Fruit fly (Drosophila melanogaster) whole organism, embryonic: ENCODE results near the gene CG31098.
A peak's percentile ranks its signal among the peaks of the same experiment; 100 is the strongest.

Source experiments
- CG10267 ChIP-seq: fragments of 200-800 bp; sonication (Bioruptor generic); optimal IDR thresholded peaks from 2 replicates; lab custom pipeline; 2018; ENCODE audit warnings: missing biosample characterization, mild to moderate bottlenecking, missing genetic modification characterization, moderate library complexity
- CG10979 ChIP-seq: fragments of 200-800 bp; sonication (Bioruptor generic); optimal IDR thresholded peaks from 2 replicates; lab custom pipeline; 2018; ENCODE audit warnings: missing biosample characterization, mild to moderate bottlenecking, missing genetic modification characterization, moderate library complexity
- CG12769 ChIP-seq: fragments of 200-800 bp; sonication (Bioruptor generic); optimal IDR thresholded peaks from 2 replicates; lab custom pipeline; 2019; ENCODE audit warnings: missing biosample characterization, mild to moderate bottlenecking, missing genetic modification characterization, moderate library complexity
- CG12942 ChIP-seq: fragments of 200-800 bp; sonication (Bioruptor generic); optimal IDR thresholded peaks from 3 replicates; lab custom pipeline; 2016; ENCODE audit warnings: missing biosample characterization, missing genetic modification characterization
- CG17328 ChIP-seq: fragments of 200-800 bp; sonication (Bioruptor generic); IDR thresholded peaks from 2 replicates; pipeline ENCODE4 v1.3.6; 2022; ENCODE audit warnings: missing biosample characterization, missing genetic modification characterization
- CG17568 ChIP-seq: fragments of 200-800 bp; sonication (Bioruptor generic); optimal IDR thresholded peaks from 2 replicates; lab custom pipeline; 2018; ENCODE audit warnings: missing biosample characterization, mild to moderate bottlenecking, missing genetic modification characterization, moderate library complexity
- CG17829 ChIP-seq: fragments of 200-800 bp; optimal IDR thresholded peaks from 2 replicates; lab custom pipeline; 2019; ENCODE audit warnings: missing biosample characterization, mild to moderate bottlenecking, missing genetic modification characterization, moderate library complexity
- CG31388 ChIP-seq: fragments of 200-800 bp; sonication (Bioruptor generic); optimal IDR thresholded peaks from 2 replicates; lab custom pipeline; 2016; ENCODE audit warnings: missing biosample characterization, missing genetic modification characterization
- CG3847 ChIP-seq: fragments of 200-800 bp; sonication (Bioruptor generic); IDR thresholded peaks from 2 replicates; pipeline ENCODE4 v1.3.6; 2022; ENCODE audit warnings: missing biosample characterization, missing genetic modification characterization
- CG43689 ChIP-seq: fragments of 200-800 bp; sonication (Bioruptor generic); IDR thresholded peaks from 2 replicates; pipeline ENCODE4 v1.3.6; 2022; ENCODE audit warnings: missing biosample characterization, missing genetic modification characterization
- CG6765 ChIP-seq: fragments of 200-800 bp; sonication (Bioruptor generic); optimal IDR thresholded peaks from 3 replicates; lab custom pipeline; 2017; ENCODE audit warnings: missing biosample characterization, mild to moderate bottlenecking, missing genetic modification characterization
- CG7987 ChIP-seq: fragments of 200-800 bp; sonication (Bioruptor generic); optimal IDR thresholded peaks from 2 replicates; lab custom pipeline; 2018; ENCODE audit warnings: missing biosample characterization, mild to moderate bottlenecking, missing genetic modification characterization, moderate library complexity
- CG8359 ChIP-seq: fragments of 200-800 bp; sonication (Bioruptor generic); optimal IDR thresholded peaks from 2 replicates; lab custom pipeline; 2017; ENCODE audit warnings: missing biosample characterization, mild to moderate bottlenecking, missing genetic modification characterization, borderline replicate concordance
- CG8765 ChIP-seq: fragments of 200-800 bp; sonication (Bioruptor generic); IDR thresholded peaks from 2 replicates; pipeline ENCODE4 v1.3.6; 2022; ENCODE audit warnings: missing biosample characterization, missing genetic modification characterization
- CG8924 ChIP-seq: fragments of 200-800 bp; optimal IDR thresholded peaks from 3 replicates; lab custom pipeline; 2019; ENCODE audit warnings: missing biosample characterization, mild to moderate bottlenecking, missing genetic modification characterization, moderate library complexity
- CG9797 ChIP-seq: fragments of 200-800 bp; sonication (Bioruptor generic); optimal IDR thresholded peaks from 3 replicates; lab custom pipeline; 2018; ENCODE audit warnings: missing biosample characterization, mild to moderate bottlenecking, missing genetic modification characterization
- D19B ChIP-seq: fragments of 200-800 bp; sonication (Bioruptor generic); optimal IDR thresholded peaks from 2 replicates; lab custom pipeline; 2017; ENCODE audit warnings: missing biosample characterization, mild to moderate bottlenecking, missing genetic modification characterization
- Dfd ChIP-seq, 2 experiments: fragments of >200 bp; optimal IDR thresholded peaks; 2 replicates each; lab custom pipeline; 2017; ENCODE audit warnings: missing biosample characterization in 2 of 2, missing genetic modification characterization in 2 of 2
- Dip3 ChIP-seq: fragments of 200-800 bp; sonication (Bioruptor generic); optimal IDR thresholded peaks from 3 replicates; lab custom pipeline; 2016; ENCODE audit warnings: missing biosample characterization, missing genetic modification characterization
- HLH3B ChIP-seq: fragments of 200-800 bp; sonication (Bioruptor generic); IDR thresholded peaks from 2 replicates; pipeline ENCODE4 v1.3.6; 2022; ENCODE audit warnings: missing biosample characterization, missing genetic modification characterization
- HLH4C ChIP-seq: fragments of 200-800 bp; sonication (Bioruptor generic); IDR thresholded peaks from 3 replicates; pipeline ENCODE4 v1.3.6; 2022; ENCODE audit warnings: missing biosample characterization, missing genetic modification characterization; ENCODE audit not compliant: partially characterized antibody
- Hand ChIP-seq: fragments of 200-800 bp; sonication (Bioruptor generic); optimal IDR thresholded peaks from 2 replicates; lab custom pipeline; 2017; ENCODE audit warnings: mild to moderate bottlenecking, missing biosample characterization, missing genetic modification reagents, missing genetic modification characterization
- Lim3 ChIP-seq: fragments of 200-800 bp; sonication (Bioruptor generic); IDR thresholded peaks from 2 replicates; pipeline ENCODE4 v1.3.6; 2022; ENCODE audit warnings: missing biosample characterization, missing genetic modification characterization
- NC2α ChIP-seq: fragments of 200-800 bp; sonication (Bioruptor generic); optimal IDR thresholded peaks from 2 replicates; lab custom pipeline; 2016; ENCODE audit warnings: missing biosample characterization, missing genetic modification characterization
- Neu2 ChIP-seq: fragments of 200-800 bp; sonication (Bioruptor generic); optimal IDR thresholded peaks from 3 replicates; lab custom pipeline; 2016; ENCODE audit warnings: missing biosample characterization, missing genetic modification characterization, borderline replicate concordance
- Nf-YA ChIP-seq: fragments of 200-800 bp; sonication (Bioruptor generic); IDR thresholded peaks from 2 replicates; pipeline ENCODE4 v1.3.6; 2022; ENCODE audit warnings: missing biosample characterization, missing genetic modification characterization
- Oli ChIP-seq: fragments of 200-800 bp; sonication (Bioruptor generic); optimal IDR thresholded peaks from 2 replicates; lab custom pipeline; 2018; ENCODE audit warnings: missing biosample characterization, mild to moderate bottlenecking, missing genetic modification characterization, moderate library complexity
- Opbp ChIP-seq: fragments of 200-800 bp; sonication (Bioruptor generic); IDR thresholded peaks from 3 replicates; pipeline ENCODE4 v1.3.6; 2022; ENCODE audit warnings: missing biosample characterization, missing genetic modification characterization; ENCODE audit not compliant: partially characterized antibody
- Poxn ChIP-seq: fragments of 200-800 bp; sonication (Bioruptor generic); IDR thresholded peaks from 2 replicates; pipeline ENCODE4 v1.3.6; 2022; ENCODE audit warnings: missing biosample characterization, missing genetic modification characterization
- Six4 ChIP-seq: fragments of 200-800 bp; sonication (Bioruptor generic); optimal IDR thresholded peaks from 2 replicates; lab custom pipeline; 2016; ENCODE audit warnings: missing biosample characterization, missing genetic modification characterization
- chm ChIP-seq: fragments of 200-800 bp; sonication (Bioruptor generic); IDR thresholded peaks from 2 replicates; pipeline ENCODE4 v1.3.6; 2022; ENCODE audit warnings: missing biosample characterization, missing genetic modification characterization
- croc ChIP-seq: fragments of 200-800 bp; sonication (Bioruptor generic); conservative IDR thresholded peaks from 3 replicates; pipeline ENCODE4 v1.3.6; 2022; ENCODE audit warnings: missing biosample characterization, missing genetic modification characterization
- cwo ChIP-seq: fragments of 200-800 bp; sonication (Bioruptor generic); optimal IDR thresholded peaks from 3 replicates; lab custom pipeline; 2017; ENCODE audit warnings: missing biosample characterization, missing genetic modification characterization, mild to moderate bottlenecking, moderate library complexity, missing genetic modification reagents
- danr ChIP-seq: fragments of 200-800 bp; sonication (Bioruptor generic); IDR thresholded peaks from 2 replicates; pipeline ENCODE4 v1.3.6; 2022; ENCODE audit warnings: missing biosample characterization, missing genetic modification characterization
- dpn ChIP-seq, 2 experiments: fragments of 200-800 bp; sonication (Bioruptor generic); optimal IDR thresholded peaks; 3 replicates each; lab custom pipeline; 2016; ENCODE audit warnings: missing biosample characterization in 2 of 2, missing genetic modification characterization in 2 of 2
- esg ChIP-seq: fragments of 200-800 bp; sonication (Bioruptor generic); conservative IDR thresholded peaks from 2 replicates; pipeline ENCODE4 v1.3.6; 2022; ENCODE audit warnings: missing biosample characterization, missing genetic modification characterization
- ewg ChIP-seq: fragments of 200-800 bp; sonication (Bioruptor generic); optimal IDR thresholded peaks from 3 replicates; lab custom pipeline; 2017; ENCODE audit warnings: mild to moderate bottlenecking, missing biosample characterization, missing genetic modification reagents, missing genetic modification characterization
- fd96Cb ChIP-seq: fragments of 200-800 bp; sonication (Bioruptor generic); optimal IDR thresholded peaks from 2 replicates; lab custom pipeline; 2018; ENCODE audit warnings: missing biosample characterization, mild to moderate bottlenecking, missing genetic modification characterization, moderate library complexity
- gt ChIP-seq: fragments of 200-800 bp; sonication (Bioruptor generic); IDR thresholded peaks from 2 replicates; pipeline ENCODE4 v1.3.6; 2022; ENCODE audit warnings: missing biosample characterization, missing genetic modification characterization
- h ChIP-seq: fragments of >200 bp; optimal IDR thresholded peaks from 2 replicates; lab custom pipeline; 2017
- jumu ChIP-seq: fragments of 200-800 bp; sonication (Bioruptor generic); optimal IDR thresholded peaks from 3 replicates; lab custom pipeline; 2016; ENCODE audit warnings: missing biosample characterization, missing genetic modification characterization
- kah ChIP-seq: fragments of 200-800 bp; sonication (Bioruptor generic); optimal IDR thresholded peaks from 2 replicates; lab custom pipeline; 2018; ENCODE audit warnings: missing biosample characterization, mild to moderate bottlenecking, missing genetic modification characterization
- lov ChIP-seq, 2 experiments: fragments of 200-800 bp in 1 of 2; fragments of >200 bp in 1 of 2; sonication (Bioruptor generic) in 1 of 2; IDR thresholded peaks in 1 of 2; optimal IDR thresholded peaks in 1 of 2; 2 replicates in 1 of 2; 3 replicates in 1 of 2; pipeline versions ENCODE4 v1.3.6 to Lab custom; 2017 to 2022; ENCODE audit warnings: missing biosample characterization in 1 of 2, missing genetic modification characterization in 1 of 2
- nom ChIP-seq: fragments of 200-800 bp; sonication (Bioruptor generic); optimal IDR thresholded peaks from 2 replicates; lab custom pipeline; 2017; ENCODE audit warnings: missing biosample characterization, missing genetic modification characterization, mild to moderate bottlenecking, moderate library complexity, missing genetic modification reagents
- pum ChIP-seq: fragments of 200-800 bp; sonication (Bioruptor generic); optimal IDR thresholded peaks from 2 replicates; lab custom pipeline; 2016; ENCODE audit warnings: missing biosample characterization, missing genetic modification characterization
- ro ChIP-seq: fragments of 200-800 bp; sonication (Bioruptor generic); IDR thresholded peaks from 2 replicates; pipeline ENCODE4 v1.3.6; 2022; ENCODE audit warnings: missing biosample characterization, missing genetic modification characterization
- salm ChIP-seq: fragments of 200-800 bp; sonication (Bioruptor generic); optimal IDR thresholded peaks from 2 replicates; lab custom pipeline; 2018; ENCODE audit warnings: missing biosample characterization, mild to moderate bottlenecking, missing genetic modification characterization
- schlank ChIP-seq: fragments of 200-800 bp; sonication (Bioruptor generic); optimal IDR thresholded peaks from 2 replicates; lab custom pipeline; 2018; ENCODE audit warnings: missing biosample characterization, mild to moderate bottlenecking, missing genetic modification characterization
- sd ChIP-seq: fragments of 200-800 bp; sonication (Bioruptor generic); optimal IDR thresholded peaks from 3 replicates; lab custom pipeline; 2018; ENCODE audit warnings: missing biosample characterization, mild to moderate bottlenecking, missing genetic modification characterization, moderate library complexity
- zfh1 ChIP-seq: fragments of 200-800 bp; sonication (Bioruptor generic); IDR thresholded peaks from 3 replicates; pipeline ENCODE4 v1.3.6; 2022; ENCODE audit warnings: missing biosample characterization, missing genetic modification characterization

CG31098 gene

DNA sequence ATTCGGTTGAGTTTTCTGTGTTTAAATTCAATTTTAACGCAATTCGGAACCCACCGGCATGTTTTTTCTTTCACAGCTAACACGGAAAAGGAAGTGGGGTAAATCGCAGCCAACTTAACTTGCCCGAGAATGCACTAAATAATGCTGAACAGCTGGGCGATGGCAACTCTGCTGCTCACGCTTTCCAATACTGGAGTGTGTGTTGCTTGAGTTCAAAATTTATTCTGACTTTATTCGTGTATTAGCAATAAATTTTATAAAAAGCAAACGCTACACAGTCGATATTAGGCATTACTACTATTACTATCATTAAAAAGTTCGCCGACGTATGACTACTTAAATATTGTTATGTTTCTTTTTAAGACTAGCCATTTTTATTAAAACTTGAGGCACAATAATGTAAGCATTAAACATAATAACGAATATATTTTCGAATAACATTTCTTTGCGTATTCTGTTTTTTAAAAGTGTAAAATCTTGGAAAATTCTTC, 45.4 kb downstream of the CG31098 start, which contains the start of the genes RpS27 and Nup37 (continued):
- peak; percentile 84 for TF ChIP-seq esg
- peak; percentile 94 for TF ChIP-seq Hand (GFP tag; lab: Kevin White, UChicago)
- peak; percentile 95 for TF ChIP-seq ewg (GFP tag; lab: Kevin White, UChicago)
- peak; percentile 99 for TF ChIP-seq CG10267
- TF ChIP-seq CG9797 (GFP tag; lab: Kevin White, UChicago), result peak; percentile 96
- peak; percentile 84 for TF ChIP-seq Poxn (GFP tag; lab: Robert Waterston, UW)
- TF ChIP-seq CG8359, result peak; percentile 94
- TF ChIP-seq CG12769, result peak; percentile 98
- TF ChIP-seq CG17829 (tag; lab: Kevin White, UChicago), result peak; percentile 94
- peak; percentile 90 for TF ChIP-seq salm
- TF ChIP-seq Lim3 (GFP tag; lab: Robert Waterston, UW), result peak; percentile 68; the same call in 1 of the 2 replicates
- TF ChIP-seq pum (GFP tag; lab: Kevin White, UChicago), result peak; percentile 97
- TF ChIP-seq CG8924 (tag; lab: Kevin White, UChicago), result peak; percentile 93
- TF ChIP-seq NC2α, result peak; percentile 98
- TF ChIP-seq cwo (GFP tag; lab: Kevin White, UChicago), result peak; percentile 91
- TF ChIP-seq Dfd (GFP tag; optimal IDR thresholded peaks at IDR 0.05; lab: Kevin White, UChicago), result no peak
- peak; percentile 93 for TF ChIP-seq Nf-YA (GFP tag; lab: Robert Waterston, UW)
- peak; percentile 99 for TF ChIP-seq chm (GFP tag; lab: Robert Waterston, UW)
- TF ChIP-seq h (lab: Kevin White, UChicago), result no peak
- TF ChIP-seq kah, result peak; percentile 94
- peak; percentile 94 for TF ChIP-seq D19B (GFP tag; lab: Kevin White, UChicago)
- peak; percentile 95 for TF ChIP-seq HLH3B (GFP tag; lab: Robert Waterston, UW)
- TF ChIP-seq zfh1 (GFP tag; lab: Robert Waterston, UW), result peak; percentile 98
- peak; percentile 86 for TF ChIP-seq CG10979 (tag; lab: Kevin White, UChicago)
- TF ChIP-seq HLH4C (GFP tag; lab: Robert Waterston, UW), result no peak
- peak; percentile 94 for TF ChIP-seq ro
- TF ChIP-seq CG17568 (GFP tag; lab: Kevin White, UChicago), result peak; percentile 98
- TF ChIP-seq CG8765 (GFP tag; lab: Robert Waterston, UW), result peak; percentile 89
- TF ChIP-seq CG7987 (GFP tag; lab: Kevin White, UChicago), result peak; percentile 100
- peak; percentile 95 for TF ChIP-seq nom (GFP tag; lab: Kevin White, UChicago)
- TF ChIP-seq fd96Cb (tag; lab: Kevin White, UChicago), result peak; percentile 91
- TF ChIP-seq CG12942 (GFP tag; lab: Kevin White, UChicago), result peak; percentile 97
- peak; percentile 98 for TF ChIP-seq CG17328 (GFP tag; lab: Robert Waterston, UW)
- TF ChIP-seq croc (GFP tag; lab: Robert Waterston, UW), result peak; percentile 88
- TF ChIP-seq CG6765 (GFP tag; lab: Kevin White, UChicago), result peak; percentile 100
- peak; percentile 94 for TF ChIP-seq CG31388
- TF ChIP-seq CG43689 (GFP tag; lab: Robert Waterston, UW), result peak; percentile 95
- TF ChIP-seq CG3847, result peak; percentile 98
- TF ChIP-seq schlank (tag; lab: Kevin White, UChicago), result peak; percentile 99
- TF ChIP-seq Neu2 (GFP tag; lab: Kevin White, UChicago), result peak; percentile 93
- peak; percentile 94 for TF ChIP-seq Oli (tag; lab: Kevin White, UChicago)
- TF ChIP-seq danr, result peak; percentile 82
- TF ChIP-seq lov (optimal IDR thresholded peaks at IDR 0.05; lab: Kevin White, UChicago), result no peak
- TF ChIP-seq lov (GFP tag; IDR thresholded peaks at IDR 0.05; lab: Robert Waterston, UW), result peak; percentile 99
- TF ChIP-seq gt (GFP tag; lab: Robert Waterston, UW), result peak; percentile 96
- peak; percentile 95 to 99 for TF ChIP-seq dpn (GFP tag; optimal IDR thresholded peaks at IDR 0.05; lab: Kevin White, UChicago)
- TF ChIP-seq Opbp, result peak; percentile 100
- TF ChIP-seq Six4 (GFP tag; lab: Kevin White, UChicago), result peak; percentile 96
- peak; percentile 98 for TF ChIP-seq Dip3 (GFP tag; lab: Kevin White, UChicago)
- TF ChIP-seq sd (tag; lab: Kevin White, UChicago), result peak; percentile 83
- peak; percentile 96 for TF ChIP-seq jumu
